Worm (Caenorhabditis elegans) whole organism, late embryonic: Measurements from ENCODE around the gene Y11D7A.19.

Source experiments
- ceh-19 ChIP-seq: fragments of 200-800 bp; sonication (Bioruptor generic); optimal IDR thresholded peaks from 2 replicates; lab custom pipeline; 2018; ENCODE audit warnings: mild to moderate bottlenecking, missing genetic modification characterization, missing compliant biosample characterization
- ceh-24 ChIP-seq: sonication (generic microtip); optimal IDR thresholded peaks from 2 replicates; lab custom pipeline; 2016; ENCODE audit warnings: mild to moderate bottlenecking, missing genetic modification characterization, missing compliant biosample characterization
- dve-1 ChIP-seq: sonication (generic microtip); optimal IDR thresholded peaks from 2 replicates; lab custom pipeline; 2017; ENCODE audit warnings: antibody characterized with exemption, mild to moderate bottlenecking, missing genetic modification characterization, missing compliant biosample characterization
- fax-1 ChIP-seq: sonication (generic microtip); optimal IDR thresholded peaks from 2 replicates; lab custom pipeline; 2016; ENCODE audit warnings: missing genotype, missing genetic modification characterization, missing compliant biosample characterization
- hlh-6 ChIP-seq: sonication (generic microtip); optimal IDR thresholded peaks from 2 replicates; lab custom pipeline; 2016; ENCODE audit warnings: missing genotype, missing genetic modification characterization, missing compliant biosample characterization
- lim-6 ChIP-seq: sonication (generic microtip); optimal IDR thresholded peaks from 2 replicates; lab custom pipeline; 2016; ENCODE audit warnings: missing genetic modification characterization, missing compliant biosample characterization
- nhr-11 ChIP-seq: fragments of 150-350 bp; optimal IDR thresholded peaks from 2 replicates; lab custom pipeline; 2014; ENCODE audit warnings: missing biosample characterization, missing genetic modification characterization
- odd-2 ChIP-seq: sonication (generic microtip); optimal IDR thresholded peaks from 2 replicates; lab custom pipeline; 2017; ENCODE audit warnings: antibody characterized with exemption, mild to moderate bottlenecking, missing genetic modification characterization, missing compliant biosample characterization
- pat-9 ChIP-seq: fragments of 200-800 bp; sonication (Bioruptor generic); optimal IDR thresholded peaks from 2 replicates; lab custom pipeline; 2018; ENCODE audit warnings: mild to moderate bottlenecking, missing genetic modification characterization, moderate library complexity, missing compliant biosample characterization
- pha-4 ChIP-seq: fragments of 150-350 bp; optimal IDR thresholded peaks from 2 replicates; lab custom pipeline; 2018; ENCODE audit warnings: missing biosample characterization, missing genetic modification reagents, missing genetic modification characterization
- pros-1 ChIP-seq: fragments of 150-350 bp; optimal IDR thresholded peaks from 2 replicates; lab custom pipeline; 2014; ENCODE audit warnings: missing biosample characterization, missing genetic modification reagents, missing genetic modification characterization
- rnt-1 ChIP-seq: sonication (generic microtip); optimal IDR thresholded peaks from 2 replicates; lab custom pipeline; 2016; ENCODE audit warnings: missing genetic modification characterization, missing compliant biosample characterization
- unc-3 ChIP-seq, 2 experiments: fragments of 200-800 bp in 1 of 2; sonication (Bioruptor generic) in 1 of 2; sonication (generic microtip) in 1 of 2; conservative IDR thresholded peaks in 1 of 2; optimal IDR thresholded peaks in 1 of 2; 2 replicates each; pipeline versions ENCODE4 v1.3.6 to Lab custom; 2016 to 2022; ENCODE audit warnings: missing compliant biosample characterization in 2 of 2, missing genetic modification characterization in 2 of 2, missing genetic modification reagents in 1 of 2
- zip-5 ChIP-seq: sonication (generic microtip); optimal IDR thresholded peaks from 2 replicates; lab custom pipeline; 2016; ENCODE audit warnings: missing genetic modification characterization, missing compliant biosample characterization

DNA sequence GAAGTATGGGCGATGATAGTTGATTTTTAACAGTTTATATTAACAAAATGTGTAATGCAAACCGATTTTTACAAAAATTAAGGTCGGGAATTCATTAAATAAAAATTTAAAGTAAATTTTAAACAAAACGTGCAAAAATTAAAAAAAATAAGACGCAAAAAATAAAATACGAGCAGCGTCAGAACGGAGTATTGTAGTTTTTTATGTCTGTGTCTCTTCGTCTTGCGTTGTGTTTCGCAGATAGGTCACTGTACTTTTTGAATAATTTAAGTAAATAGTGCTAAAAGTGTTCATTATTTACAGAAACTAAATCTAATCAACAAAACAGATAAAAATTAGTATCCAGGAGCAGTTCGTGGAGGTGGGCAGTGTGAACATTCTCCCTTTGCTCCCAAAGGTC lies 6.0 kb downstream of the Y11D7A.19 start:
- TF ChIP-seq ceh-24 (tag; lab: Kevin White, UChicago), result no peak
- no peak for TF ChIP-seq dve-1 (tag; lab: Kevin White, UChicago)
- TF ChIP-seq pat-9 (tag; lab: Kevin White, UChicago), result no peak
- TF ChIP-seq zip-5 (tag; lab: Kevin White, UChicago), result no peak
- TF ChIP-seq pros-1 (tag; lab: Kevin White, UChicago), result no peak
- TF ChIP-seq pha-4 (tag; lab: Kevin White, UChicago), result no peak
- no peak for TF ChIP-seq odd-2
- TF ChIP-seq fax-1, result no peak
- no peak for TF ChIP-seq lim-6
- no peak for TF ChIP-seq rnt-1 (tag; lab: Kevin White, UChicago)
- no peak for TF ChIP-seq nhr-11 (tag; lab: Kevin White, UChicago)
- no peak for TF ChIP-seq hlh-6 (tag; lab: Kevin White, UChicago)
- TF ChIP-seq ceh-19 (GFP tag; lab: Kevin White, UChicago), result no peak
- TF ChIP-seq unc-3 (GFP tag; conservative IDR thresholded peaks at IDR 0.05; lab: Robert Waterston, UW), result no peak
- TF ChIP-seq unc-3 (tag; optimal IDR thresholded peaks at IDR 0.05; lab: Kevin White, UChicago), result no peak
